Worm (Caenorhabditis elegans) whole organism, L3 larva: ENCODE data around the gene dpy-10.

Experiments
- aly-2 ChIP-seq: fragments of 150-350 bp; optimal IDR thresholded peaks from 2 replicates; lab custom pipeline; 2014; ENCODE audit warnings: missing biosample characterization, missing genetic modification characterization
- ceh-16 ChIP-seq: sonication (generic microtip); optimal IDR thresholded peaks from 2 replicates; lab custom pipeline; 2017; ENCODE audit warnings: missing biosample characterization, missing genetic modification characterization
- egl-27 ChIP-seq: sonication (generic microtip); optimal IDR thresholded peaks from 4 replicates; lab custom pipeline; 2017; ENCODE audit warnings: missing biosample characterization, missing genetic modification reagents, missing genetic modification characterization
- eor-1 ChIP-seq, 2 experiments: fragments of 150-350 bp; optimal IDR thresholded peaks; 2 replicates each; lab custom pipeline; 2014 to 2018; ENCODE audit warnings: missing biosample characterization in 2 of 2, missing genetic modification characterization in 2 of 2
- nhr-11 ChIP-seq: fragments of 150-350 bp; optimal IDR thresholded peaks from 2 replicates; lab custom pipeline; 2014; ENCODE audit warnings: missing biosample characterization, missing genetic modification characterization
- nhr-12 ChIP-seq: fragments of 150-350 bp; optimal IDR thresholded peaks from 2 replicates; lab custom pipeline; 2014; ENCODE audit warnings: missing biosample characterization, missing genetic modification characterization
- nhr-25 ChIP-seq: sonication (generic microtip); optimal IDR thresholded peaks from 2 replicates; lab custom pipeline; 2017; ENCODE audit warnings: missing biosample characterization, missing genetic modification characterization
- nhr-28 ChIP-seq: fragments of 150-350 bp; optimal IDR thresholded peaks from 2 replicates; lab custom pipeline; 2014; ENCODE audit warnings: missing biosample characterization, missing genetic modification characterization
- nhr-76 ChIP-seq: fragments of 150-350 bp; sonication (generic microtip); optimal IDR thresholded peaks from 5 replicates; lab custom pipeline; 2014; ENCODE audit warnings: missing biosample characterization, missing genetic modification characterization
- sea-2 ChIP-seq: fragments of 150-350 bp; sonication (generic microtip); optimal IDR thresholded peaks from 4 replicates; lab custom pipeline; 2014; ENCODE audit warnings: missing biosample characterization, missing genetic modification reagents, missing genetic modification characterization
- tbx-2 ChIP-seq: sonication (generic microtip); optimal IDR thresholded peaks from 2 replicates; lab custom pipeline; 2016; ENCODE audit warnings: mild to moderate bottlenecking, missing genetic modification characterization, missing compliant biosample characterization
- unc-62 ChIP-seq: fragments of 150-350 bp; sonication (generic microtip); optimal IDR thresholded peaks from 4 replicates; lab custom pipeline; 2014; ENCODE audit warnings: missing biosample characterization, missing genetic modification reagents, missing genetic modification characterization
- ztf-4 ChIP-seq: fragments of 150-350 bp; optimal IDR thresholded peaks from 2 replicates; lab custom pipeline; 2014; ENCODE audit warnings: missing biosample characterization, missing genetic modification characterization

ce11 chrII:6756232-6756631 is 44.2 kb upstream of the dpy-10 start, which contains the start of gene F41G3.3:
- TF ChIP-seq egl-27 (tag; lab: Kevin White, UChicago): no peak
- no peak for TF ChIP-seq nhr-11 (tag; lab: Kevin White, UChicago)
- TF ChIP-seq tbx-2 (tag; lab: Kevin White, UChicago): no peak
- no peak for TF ChIP-seq ztf-4
- no peak for TF ChIP-seq nhr-28 (tag; lab: Kevin White, UChicago)
- no peak for TF ChIP-seq nhr-76
- TF ChIP-seq eor-1 (tag; optimal IDR thresholded peaks at IDR 0.05; lab: Kevin White, UChicago): no peak
- TF ChIP-seq unc-62 (GFP tag; lab: Kevin White, UChicago): no peak
- no peak for TF ChIP-seq nhr-12 (tag; lab: Kevin White, UChicago)
- no peak for TF ChIP-seq nhr-25
- TF ChIP-seq sea-2: no peak
- TF ChIP-seq ceh-16 (tag; lab: Kevin White, UChicago): no peak
- no peak for TF ChIP-seq aly-2
